Worm (Caenorhabditis elegans) whole organism, L4 larva: Measurements from ENCODE around the gene Y71H2AM.20.

Experiments
- F26F4.8 ChIP-seq: fragments of 200-800 bp; sonication (Bioruptor generic); conservative IDR thresholded peaks from 2 replicates; pipeline ENCODE4 v1.3.6; 2022; ENCODE audit warnings: missing genetic modification characterization, missing compliant biosample characterization
- F49E8.2 ChIP-seq: sonication (generic microtip); optimal IDR thresholded peaks from 2 replicates; lab custom pipeline; 2016; ENCODE audit warnings: missing compliant biosample characterization, mild to moderate bottlenecking, missing genetic modification characterization, borderline replicate concordance
- Y48G9A.11 ChIP-seq: fragments of 200-800 bp; sonication (Bioruptor generic); IDR thresholded peaks from 2 replicates; pipeline ENCODE4 v1.3.6; 2022; ENCODE audit warnings: missing genetic modification reagents, missing genetic modification characterization, missing compliant biosample characterization
- Y5F2A.4 ChIP-seq: fragments of 200-800 bp; sonication (Bioruptor generic); optimal IDR thresholded peaks from 2 replicates; lab custom pipeline; 2018; ENCODE audit warnings: mild to moderate bottlenecking, missing genetic modification characterization, missing compliant biosample characterization
- aha-1 ChIP-seq: fragments of 150-350 bp; peaks from one replicate; lab custom pipeline; 2014; ENCODE audit warnings: missing biosample characterization, missing genetic modification characterization
- ceh-32 ChIP-seq: sonication (generic microtip); optimal IDR thresholded peaks from 2 replicates; lab custom pipeline; 2016; ENCODE audit warnings: mild to moderate bottlenecking, missing genetic modification characterization, missing compliant biosample characterization; ENCODE audit not compliant: poor library complexity
- ceh-62 ChIP-seq: sonication (generic microtip); optimal IDR thresholded peaks from 2 replicates; lab custom pipeline; 2017; ENCODE audit warnings: missing biosample characterization, missing genetic modification characterization
- ces-1 ChIP-seq: fragments of 150-350 bp; sonication (generic microtip); optimal IDR thresholded peaks from 4 replicates; lab custom pipeline; 2014; ENCODE audit warnings: missing biosample characterization, missing genetic modification reagents, missing genetic modification characterization
- cey-2 ChIP-seq: sonication (generic microtip); optimal IDR thresholded peaks from 3 replicates; lab custom pipeline; 2017; ENCODE audit warnings: missing genetic modification characterization, mild to moderate bottlenecking, missing compliant biosample characterization, antibody characterized with exemption, borderline replicate concordance; ENCODE audit not compliant: insufficient read depth
- dmd-6 ChIP-seq: fragments of 200-800 bp; sonication (Bioruptor generic); IDR thresholded peaks from 2 replicates; pipeline ENCODE4 v1.3.6; 2022; ENCODE audit warnings: missing genetic modification reagents, missing genetic modification characterization, missing compliant biosample characterization
- dmd-9 ChIP-seq: fragments of 200-800 bp; sonication (Bioruptor generic); IDR thresholded peaks from 2 replicates; pipeline ENCODE4 v1.3.6; 2022; ENCODE audit warnings: missing genetic modification reagents, missing genetic modification characterization, missing compliant biosample characterization
- duxl-1 ChIP-seq: sonication (generic microtip); optimal IDR thresholded peaks from 2 replicates; lab custom pipeline; 2016; ENCODE audit warnings: mild to moderate bottlenecking, missing genetic modification characterization, moderate library complexity, missing compliant biosample characterization; ENCODE audit not compliant: poor library complexity
- dve-1 ChIP-seq: sonication (generic microtip); optimal IDR thresholded peaks from 2 replicates; lab custom pipeline; 2017; ENCODE audit warnings: antibody characterized with exemption, mild to moderate bottlenecking, missing genetic modification characterization, missing compliant biosample characterization; ENCODE audit not compliant: insufficient read depth
- egl-43 ChIP-seq: fragments of 200-800 bp; sonication (Bioruptor generic); IDR thresholded peaks from 2 replicates; pipeline ENCODE4 v1.3.6; 2022; ENCODE audit warnings: missing genetic modification reagents, missing genetic modification characterization, missing compliant biosample characterization
- fkh-10 ChIP-seq: fragments of 150-350 bp; optimal IDR thresholded peaks from 2 replicates; lab custom pipeline; 2014; ENCODE audit warnings: missing biosample characterization, missing genetic modification reagents, missing genetic modification characterization
- hmg-1.1 ChIP-seq: fragments of 200-800 bp; sonication (Bioruptor generic); IDR thresholded peaks from 2 replicates; pipeline ENCODE4 v1.3.6; 2022; ENCODE audit warnings: missing genetic modification reagents, missing genetic modification characterization, missing compliant biosample characterization
- jun-1 ChIP-seq: fragments of 150-350 bp; optimal IDR thresholded peaks from 2 replicates; lab custom pipeline; 2014; ENCODE audit warnings: missing biosample characterization, missing genetic modification reagents, missing genetic modification characterization
- lin-38 ChIP-seq: fragments of 200-800 bp; sonication (Bioruptor generic); IDR thresholded peaks from 2 replicates; pipeline ENCODE4 v1.3.6; 2022; ENCODE audit warnings: missing genetic modification reagents, missing genetic modification characterization, missing compliant biosample characterization
- lsy-2 ChIP-seq, 2 experiments: fragments of 150-350 bp in 1 of 2; sonication (generic microtip) in 1 of 2; optimal IDR thresholded peaks; 2 replicates each; lab custom pipeline; 2014 to 2017; ENCODE audit warnings: missing biosample characterization in 2 of 2, missing genetic modification characterization in 2 of 2
- nhr-102 ChIP-seq: sonication (generic microtip); optimal IDR thresholded peaks from 2 replicates; lab custom pipeline; 2016; ENCODE audit warnings: mild to moderate bottlenecking, missing genetic modification characterization, moderate library complexity, missing compliant biosample characterization
- nhr-11 ChIP-seq: fragments of 150-350 bp; optimal IDR thresholded peaks from 2 replicates; lab custom pipeline; 2014; ENCODE audit warnings: missing biosample characterization, missing genetic modification characterization
- nhr-111 ChIP-seq: fragments of 200-800 bp; sonication (Bioruptor generic); optimal IDR thresholded peaks from 2 replicates; lab custom pipeline; 2018; ENCODE audit warnings: mild to moderate bottlenecking, missing genetic modification characterization, missing compliant biosample characterization
- nhr-28 ChIP-seq: fragments of 150-350 bp; optimal IDR thresholded peaks from 2 replicates; lab custom pipeline; 2014; ENCODE audit warnings: missing biosample characterization, missing genetic modification characterization
- php-3 ChIP-seq: fragments of 200-800 bp; sonication (Bioruptor generic); IDR thresholded peaks from 2 replicates; pipeline ENCODE4 v1.3.6; 2022; ENCODE audit warnings: missing genetic modification reagents, missing genetic modification characterization, missing compliant biosample characterization
- pqm-1 ChIP-seq: sonication (generic microtip); optimal IDR thresholded peaks from 2 replicates; lab custom pipeline; 2017; ENCODE audit warnings: missing biosample characterization, missing genetic modification characterization
- set-16 ChIP-seq: fragments of 200-800 bp; sonication (Bioruptor generic); IDR thresholded peaks from 2 replicates; pipeline ENCODE4 v1.3.6; 2022; ENCODE audit warnings: missing genetic modification reagents, missing genetic modification characterization, missing compliant biosample characterization
- skn-1 ChIP-seq: fragments of 150-350 bp; optimal IDR thresholded peaks from 2 replicates; lab custom pipeline; 2014; ENCODE audit warnings: missing biosample characterization, missing genetic modification characterization
- snpc-4 ChIP-seq: fragments of 150-350 bp; optimal IDR thresholded peaks from 2 replicates; lab custom pipeline; 2014; ENCODE audit warnings: missing biosample characterization, missing genetic modification characterization
- spr-3 ChIP-seq: fragments of 200-800 bp; sonication (Bioruptor generic); optimal IDR thresholded peaks from 2 replicates; lab custom pipeline; 2018; ENCODE audit warnings: mild to moderate bottlenecking, missing genetic modification characterization, missing compliant biosample characterization
- vab-7 ChIP-seq: fragments of 200-800 bp; sonication (Bioruptor generic); IDR thresholded peaks from 2 replicates; pipeline ENCODE4 v1.3.6; 2022; ENCODE audit warnings: missing genetic modification reagents, missing genetic modification characterization, missing compliant biosample characterization
- zfp-2 ChIP-seq: sonication (generic microtip); optimal IDR thresholded peaks from 2 replicates; lab custom pipeline; 2016; ENCODE audit warnings: mild to moderate bottlenecking, missing genetic modification characterization, missing compliant biosample characterization
- zip-11 ChIP-seq: fragments of 200-800 bp; sonication (Bioruptor generic); IDR thresholded peaks from 2 replicates; pipeline ENCODE4 v1.3.6; 2022; ENCODE audit warnings: missing genetic modification characterization, missing compliant biosample characterization

The Y71H2AM.20 gene

ce11 chrIII:2804461-2804860 lies 18.7 kb upstream of the Y71H2AM.20 start (continued):
- TF ChIP-seq snpc-4 (tag; lab: Kevin White, UChicago), result no peak
- no peak for TF ChIP-seq zfp-2 (tag; lab: Kevin White, UChicago)
- no peak for TF ChIP-seq nhr-11
- no peak for TF ChIP-seq nhr-111 (GFP tag; lab: Kevin White, UChicago)
- peak; percentile 45; the same call in 1 of the 2 replicates for TF ChIP-seq hmg-1.1 (GFP tag; lab: Robert Waterston, UW)
- TF ChIP-seq skn-1, result no peak
- TF ChIP-seq fkh-10, result no peak
- no peak for TF ChIP-seq dmd-9 (GFP tag; lab: Robert Waterston, UW)
- TF ChIP-seq zip-11 (GFP tag; lab: Robert Waterston, UW), result no peak
- no peak for TF ChIP-seq ceh-32 (tag; lab: Kevin White, UChicago)
- TF ChIP-seq jun-1 (tag; lab: Kevin White, UChicago), result no peak
- no peak for TF ChIP-seq ceh-62 (tag; lab: Kevin White, UChicago)
- TF ChIP-seq cey-2 (tag; lab: Kevin White, UChicago), result no peak
- peak; percentile 71 for TF ChIP-seq dve-1
- no peak for TF ChIP-seq Y48G9A.11 (GFP tag; lab: Robert Waterston, UW)
- no peak for TF ChIP-seq Y5F2A.4
- TF ChIP-seq set-16 (GFP tag; lab: Robert Waterston, UW), result no peak
- peak; percentile 58 for TF ChIP-seq pqm-1 (tag; lab: Kevin White, UChicago)
- TF ChIP-seq dmd-6 (GFP tag; lab: Robert Waterston, UW), result 0 out of 2 replicates have a peak, but pooled peaks have one; percentile 25
- TF ChIP-seq F26F4.8, result no peak
- no peak for TF ChIP-seq php-3 (GFP tag; lab: Robert Waterston, UW)
- TF ChIP-seq nhr-102 (tag; lab: Kevin White, UChicago), result no peak
- TF ChIP-seq duxl-1 (tag; lab: Kevin White, UChicago), result no peak
- TF ChIP-seq ces-1 (GFP tag; lab: Kevin White, UChicago), result no peak

- TF ChIP-seq lsy-2 (tag; optimal IDR thresholded peaks at IDR 0.05; lab: Kevin White, UChicago) (no peak), aha-1 (peak; percentile 13)
Observed at ce11 chrIII:2801800-2802515, 16.2 kb upstream of the Y71H2AM.20 start, which contains the start of the genes twk-45 and Y71H2AM.25. Gene twk-45 (minus strand): TSS chrIII:2801900. Gene Y71H2AM.25 (plus strand): TSS chrIII:2802465.

DNA sequence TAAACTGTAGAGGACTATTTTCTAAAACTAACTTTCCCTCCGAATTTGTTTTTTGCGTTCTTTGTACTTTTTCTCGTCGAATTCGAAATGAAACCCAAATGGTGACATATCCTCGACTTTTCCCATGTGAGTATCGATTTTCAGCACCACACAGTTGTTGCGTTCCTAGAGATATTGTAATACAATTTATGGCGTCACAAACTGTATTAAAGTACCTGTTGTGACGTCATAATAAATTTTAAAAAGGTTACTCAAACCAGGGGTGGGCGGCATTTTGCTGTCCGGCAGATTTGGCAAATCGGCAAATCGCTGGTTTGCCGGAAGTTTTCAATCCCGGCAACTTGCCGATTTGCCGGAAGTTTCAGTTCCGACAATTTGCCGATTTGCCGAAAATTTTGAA lies 15.0 kb upstream of the Y71H2AM.20 start:
- TF ChIP-seq vab-7 (GFP tag; lab: Robert Waterston, UW) (no peak), dmd-9 (GFP tag; lab: Robert Waterston, UW) (no peak), nhr-28 (tag; lab: Kevin White, UChicago) (no peak), spr-3 (GFP tag; lab: Kevin White, UChicago) (no peak), F49E8.2 (tag; lab: Kevin White, UChicago) (no peak), duxl-1 (tag; lab: Kevin White, UChicago) (no peak), ces-1 (GFP tag; lab: Kevin White, UChicago) (no peak)
- TF ChIP-seq, all 104 proteins: peak for 0

DNA sequence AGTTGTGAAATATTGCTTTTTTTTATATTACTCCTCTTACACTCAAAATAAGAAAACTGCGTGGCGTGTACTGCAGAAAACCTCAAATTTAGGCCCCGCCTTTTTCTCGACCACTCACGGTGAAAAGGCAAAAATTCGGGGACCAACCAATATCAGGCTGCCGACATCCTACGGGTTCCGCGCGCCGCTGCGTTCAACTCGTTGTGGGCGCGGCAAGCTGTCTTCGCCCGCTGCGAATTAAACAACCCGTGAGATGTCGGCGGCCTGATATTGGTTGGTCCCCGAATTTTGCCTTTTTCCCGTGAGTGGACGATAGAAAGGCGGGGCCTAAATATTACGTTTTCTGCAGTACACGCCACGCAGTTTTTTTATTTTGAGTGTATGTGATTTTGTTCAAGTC lies 11.7 kb upstream of the Y71H2AM.20 start:
- peak; percentile 11; the same call in 1 of the 2 replicates for TF ChIP-seq lin-38 (GFP tag; lab: Robert Waterston, UW)
- TF ChIP-seq egl-43 (GFP tag; lab: Robert Waterston, UW), result peak; percentile 60; the same call in 1 of the 2 replicates
- TF ChIP-seq set-16 (GFP tag; lab: Robert Waterston, UW), result peak; percentile 44; the same call in 1 of the 2 replicates
